Fruit fly (Drosophila melanogaster): ENCODE measurements around the gene RluA-2.

dm6 chr2L:10514586-10515137, 37.8 kb downstream of the RluA-2 start:
- TF ChIP-seq Snoo (tag; optimal IDR thresholded peaks at IDR 0.05) = no peak
- no peak for TF ChIP-seq Pif1A (GFP tag; optimal IDR thresholded peaks at IDR 0.05)
- no peak for TF ChIP-seq Pif1B (GFP tag; optimal IDR thresholded peaks at IDR 0.05)
- no peak for TF ChIP-seq CG8301 (tag; optimal IDR thresholded peaks at IDR 0.05)
- TF ChIP-seq CG8159 (tag; optimal IDR thresholded peaks at IDR 0.05) = no peak
- no peak for TF ChIP-seq CG12605 (GFP tag; IDR thresholded peaks at IDR 0.05)
